Fruit fly (Drosophila melanogaster) whole organism, pupa: ENCODE results near the gene Mlp84B.

ENCODE experiments used
- CG10348 ChIP-seq: fragments of 200-800 bp; sonication (Bioruptor generic); IDR thresholded peaks from 2 replicates; pipeline ENCODE4 v1.3.6; 2022; ENCODE audit warnings: missing biosample characterization, missing genetic modification characterization
- CG12605 ChIP-seq: fragments of 200-800 bp; sonication (Bioruptor generic); IDR thresholded peaks from 2 replicates; pipeline ENCODE4 v1.3.6; 2022; ENCODE audit warnings: missing biosample characterization, missing genetic modification characterization
- CG13204 ChIP-seq: fragments of 200-800 bp; sonication (Bioruptor generic); optimal IDR thresholded peaks from 2 replicates; lab custom pipeline; 2018; ENCODE audit warnings: missing biosample characterization, mild to moderate bottlenecking, missing genetic modification characterization, moderate library complexity
- CG14655 ChIP-seq: fragments of 200-800 bp; sonication (Bioruptor generic); optimal IDR thresholded peaks from 3 replicates; lab custom pipeline; 2017; ENCODE audit warnings: mild to moderate bottlenecking, missing biosample characterization, missing genetic modification reagents, missing genetic modification characterization
- CG15710 ChIP-seq: fragments of 200-800 bp; sonication (Bioruptor generic); optimal IDR thresholded peaks from 2 replicates; lab custom pipeline; 2018; ENCODE audit warnings: missing biosample characterization, mild to moderate bottlenecking, missing genetic modification characterization, moderate library complexity
- CG17806 ChIP-seq: fragments of 200-800 bp; sonication (Bioruptor generic); optimal IDR thresholded peaks from 2 replicates; lab custom pipeline; 2018; ENCODE audit warnings: missing biosample characterization, mild to moderate bottlenecking, missing genetic modification characterization, moderate library complexity
- CG32121 ChIP-seq: fragments of 200-800 bp; sonication (Bioruptor generic); IDR thresholded peaks from 2 replicates; pipeline ENCODE4 v1.3.6; 2022; ENCODE audit warnings: missing biosample characterization, missing genetic modification characterization
- CG34367 ChIP-seq: fragments of 200-800 bp; sonication (Bioruptor generic); optimal IDR thresholded peaks from 2 replicates; lab custom pipeline; 2018; ENCODE audit warnings: missing biosample characterization, mild to moderate bottlenecking, missing genetic modification characterization
- CG4496 ChIP-seq: fragments of 200-800 bp; sonication (Bioruptor generic); IDR thresholded peaks from 3 replicates; pipeline ENCODE4 v1.3.6; 2022; ENCODE audit warnings: missing biosample characterization, missing genetic modification characterization
- CG8159 ChIP-seq: fragments of 200-800 bp; sonication (Bioruptor generic); optimal IDR thresholded peaks from 3 replicates; lab custom pipeline; 2018; ENCODE audit warnings: missing biosample characterization, mild to moderate bottlenecking, missing genetic modification characterization, moderate library complexity
- CG8301 ChIP-seq: fragments of 200-800 bp; sonication (Bioruptor generic); optimal IDR thresholded peaks from 2 replicates; lab custom pipeline; 2018; ENCODE audit warnings: missing biosample characterization, mild to moderate bottlenecking, missing genetic modification characterization
- CG9948 ChIP-seq: fragments of 200-800 bp; sonication (Bioruptor generic); optimal IDR thresholded peaks from 2 replicates; lab custom pipeline; 2018; ENCODE audit warnings: missing biosample characterization, mild to moderate bottlenecking, missing genetic modification characterization, moderate library complexity
- D1 ChIP-seq: fragments of 200-800 bp; sonication (Bioruptor generic); optimal IDR thresholded peaks from 2 replicates; lab custom pipeline; 2018; ENCODE audit warnings: missing biosample characterization, mild to moderate bottlenecking, missing genetic modification characterization, moderate library complexity
- EcR ChIP-seq: fragments of 200-800 bp; sonication (Bioruptor generic); optimal IDR thresholded peaks from 3 replicates; lab custom pipeline; 2019; ENCODE audit warnings: missing biosample characterization, missing genetic modification characterization, mild to moderate bottlenecking, moderate library complexity, missing genetic modification reagents
- Ets98B ChIP-seq: fragments of 200-800 bp; sonication (Bioruptor generic); IDR thresholded peaks from 2 replicates; pipeline ENCODE4 v1.3.6; 2022; ENCODE audit warnings: missing biosample characterization, missing genetic modification characterization
- Pif1A ChIP-seq: fragments of 200-800 bp; sonication (Bioruptor generic); optimal IDR thresholded peaks from 3 replicates; lab custom pipeline; 2016; ENCODE audit warnings: missing biosample characterization, missing genetic modification characterization
- Pif1B ChIP-seq: fragments of 200-800 bp; sonication (Bioruptor generic); optimal IDR thresholded peaks from 3 replicates; lab custom pipeline; 2016; ENCODE audit warnings: missing biosample characterization, missing genetic modification characterization
- Snoo ChIP-seq: fragments of 200-800 bp; sonication (Bioruptor generic); optimal IDR thresholded peaks from 3 replicates; lab custom pipeline; 2017; ENCODE audit warnings: missing biosample characterization, mild to moderate bottlenecking, missing genetic modification characterization, inconsistent platforms
- fd96Ca ChIP-seq: fragments of 200-800 bp; sonication (Bioruptor generic); IDR thresholded peaks from 3 replicates; pipeline ENCODE4 v1.3.6; 2022; ENCODE audit warnings: missing biosample characterization, missing genetic modification characterization
- gl ChIP-seq: fragments of 200-800 bp; sonication (Bioruptor generic); optimal IDR thresholded peaks from 2 replicates; lab custom pipeline; 2018; ENCODE audit warnings: missing biosample characterization, mild to moderate bottlenecking, missing genetic modification characterization
- rn ChIP-seq: fragments of 200-800 bp; sonication (Bioruptor generic); IDR thresholded peaks from 2 replicates; pipeline ENCODE4 v1.3.6; 2022; ENCODE audit warnings: missing biosample characterization, missing genetic modification characterization

Gene Mlp84B

dm6 chr3R:7127966-7128365, 10.4 kb upstream of the Mlp84B start, which contains the start of gene CG10068:
TSS of gene CG10068 (minus strand) at chr3R:7128027.
- peak; percentile 67 for TF ChIP-seq CG9948 (tag; lab: Kevin White, UChicago)
- TF ChIP-seq Pif1A (GFP tag; lab: Kevin White, UChicago) = peak; percentile 76
- no peak for TF ChIP-seq fd96Ca (GFP tag; lab: Robert Waterston, UW)
- TF ChIP-seq CG13204 = no peak
- peak; percentile 77 for TF ChIP-seq CG8159 (tag; lab: Kevin White, UChicago)
- peak; percentile 76 for TF ChIP-seq CG12605 (GFP tag; lab: Robert Waterston, UW)
- peak; percentile 80 for TF ChIP-seq CG17806 (tag; lab: Kevin White, UChicago)
- TF ChIP-seq CG14655 (GFP tag; lab: Kevin White, UChicago) = no peak
- TF ChIP-seq CG4496 (GFP tag; lab: Robert Waterston, UW) = peak; percentile 93; the same call in 2 of the 3 replicates
- TF ChIP-seq CG10348 = no peak
- TF ChIP-seq rn (GFP tag; lab: Robert Waterston, UW) = peak; percentile 79
- peak; percentile 56 for TF ChIP-seq gl (tag; lab: Kevin White, UChicago)
- peak; percentile 78 for TF ChIP-seq CG8301
- peak; percentile 80 for TF ChIP-seq CG15710 (tag; lab: Kevin White, UChicago)
- TF ChIP-seq EcR (GFP tag; lab: Kevin White, UChicago) = no peak
- peak; percentile 77 for TF ChIP-seq CG32121 (GFP tag; lab: Robert Waterston, UW)
- TF ChIP-seq Snoo = peak; percentile 75
- peak; percentile 61 for TF ChIP-seq CG34367 (tag; lab: Kevin White, UChicago)
- peak; percentile 10 for TF ChIP-seq D1 (tag; lab: Kevin White, UChicago)
- peak; percentile 91 for TF ChIP-seq Ets98B (GFP tag; lab: Robert Waterston, UW)
- TF ChIP-seq Pif1B (GFP tag; lab: Kevin White, UChicago) = peak; percentile 84

DNA sequence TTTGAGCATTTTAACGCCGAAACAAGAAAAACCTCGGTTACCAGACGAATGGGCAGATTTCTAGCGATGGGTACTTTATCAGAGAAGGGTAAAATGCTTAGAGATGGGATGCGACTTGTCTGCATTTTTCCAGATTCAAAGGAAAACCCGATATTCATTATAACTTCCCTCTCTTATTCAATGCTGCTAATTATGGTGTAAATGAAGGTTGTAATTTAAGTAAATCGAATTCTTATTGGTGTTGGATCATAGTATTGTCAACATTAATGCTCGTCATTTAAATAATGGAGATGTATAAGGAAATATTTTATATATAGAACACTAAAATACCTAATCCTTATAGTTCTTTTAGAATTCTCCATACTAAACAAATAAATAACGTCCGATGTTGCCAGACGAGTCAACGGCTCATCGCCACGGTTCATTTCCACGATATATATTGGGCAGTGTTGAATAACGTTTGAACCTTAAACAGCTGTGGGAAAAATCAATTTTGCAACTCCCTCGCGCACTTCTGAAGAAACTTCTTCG, 6.6 kb upstream of the Mlp84B start, which contains the start of the genes Alh and CG10098:
Alh (minus strand) TSS at position 77 of the 531 bp plus-strand sequence.
CG10098 (plus strand) TSS at position 440 of the 531 bp plus-strand sequence.
- TF ChIP-seq Snoo (peak; percentile 57), Pif1A (GFP tag; lab: Kevin White, UChicago) (peak; percentile 83), rn (GFP tag; lab: Robert Waterston, UW) (peak; percentile 64), CG9948 (tag; lab: Kevin White, UChicago) (peak; percentile 66), CG32121 (GFP tag; lab: Robert Waterston, UW) (0 out of 2 replicates have a peak, but pooled peaks have one; percentile 58), D1 (tag; lab: Kevin White, UChicago) (no peak), CG17806 (tag; lab: Kevin White, UChicago) (peak; percentile 59), CG8301 (peak; percentile 58), CG14655 (GFP tag; lab: Kevin White, UChicago) (peak; percentile 78), fd96Ca (GFP tag; lab: Robert Waterston, UW) (no peak; the same call in 2 of the 3 replicates), CG10348 (no peak), gl (tag; lab: Kevin White, UChicago) (no peak), EcR (GFP tag; lab: Kevin White, UChicago) (no peak), CG12605 (GFP tag; lab: Robert Waterston, UW) (0 out of 2 replicates have a peak, but pooled peaks have one; percentile 10), CG4496 (GFP tag; lab: Robert Waterston, UW) (peak; percentile 77), Ets98B (GFP tag; lab: Robert Waterston, UW) (peak; percentile 26; the same call in 1 of the 2 replicates), CG8159 (tag; lab: Kevin White, UChicago) (peak; percentile 71), CG34367 (tag; lab: Kevin White, UChicago) (peak; percentile 49), CG15710 (tag; lab: Kevin White, UChicago) (peak; percentile 75), Pif1B (GFP tag; lab: Kevin White, UChicago) (peak; percentile 45)

DNA sequence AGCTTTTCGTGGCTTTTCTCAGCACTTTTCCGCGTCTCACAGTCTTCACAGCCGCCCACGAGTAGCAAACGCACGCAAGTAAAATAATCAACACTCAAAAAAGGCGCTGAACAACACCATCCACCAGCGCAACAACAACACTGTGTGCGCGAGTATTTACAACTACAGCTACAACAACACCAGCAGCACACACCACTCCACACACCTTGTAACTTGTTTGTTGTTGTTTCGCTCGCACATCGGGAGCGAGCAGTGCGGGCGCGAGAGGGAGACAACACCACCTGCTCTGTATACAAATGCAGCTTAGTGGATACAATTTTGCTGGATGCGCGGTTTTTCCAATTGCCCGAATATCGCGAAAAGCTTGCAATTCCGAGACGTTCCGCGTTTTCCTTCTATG, 6.2 kb upstream of the Mlp84B start:
- peak; percentile 74 for TF ChIP-seq EcR (GFP tag; lab: Kevin White, UChicago)
- no peak for TF ChIP-seq CG13204

DNA sequence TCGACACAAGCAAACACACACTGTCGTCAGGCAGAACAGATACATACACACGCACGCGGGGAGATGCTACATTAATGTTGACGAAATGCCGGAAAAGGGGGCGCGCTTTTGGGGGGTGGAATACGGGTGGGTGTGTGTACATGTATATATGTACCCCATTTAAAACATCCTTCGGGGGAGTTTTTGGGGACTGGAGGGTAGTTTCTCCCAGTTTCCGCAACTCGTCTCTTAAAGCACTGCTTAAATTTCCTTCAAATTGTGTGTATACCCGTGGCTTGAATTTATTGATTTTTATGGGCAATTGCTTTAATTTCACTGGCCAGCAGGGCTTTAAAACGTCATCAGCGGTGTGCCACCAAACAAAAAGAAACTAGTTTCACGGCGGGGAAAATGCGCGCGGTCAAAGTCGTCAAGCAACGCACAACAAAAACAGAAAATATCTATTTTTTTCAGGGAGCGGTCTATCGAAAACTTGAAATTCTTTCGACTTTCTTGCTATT, 5.6 kb upstream of the Mlp84B start:
- TF ChIP-seq CG10348 (no peak), CG32121 (GFP tag; lab: Robert Waterston, UW) (0 out of 2 replicates have a peak, but pooled peaks have one; percentile 17)

DNA sequence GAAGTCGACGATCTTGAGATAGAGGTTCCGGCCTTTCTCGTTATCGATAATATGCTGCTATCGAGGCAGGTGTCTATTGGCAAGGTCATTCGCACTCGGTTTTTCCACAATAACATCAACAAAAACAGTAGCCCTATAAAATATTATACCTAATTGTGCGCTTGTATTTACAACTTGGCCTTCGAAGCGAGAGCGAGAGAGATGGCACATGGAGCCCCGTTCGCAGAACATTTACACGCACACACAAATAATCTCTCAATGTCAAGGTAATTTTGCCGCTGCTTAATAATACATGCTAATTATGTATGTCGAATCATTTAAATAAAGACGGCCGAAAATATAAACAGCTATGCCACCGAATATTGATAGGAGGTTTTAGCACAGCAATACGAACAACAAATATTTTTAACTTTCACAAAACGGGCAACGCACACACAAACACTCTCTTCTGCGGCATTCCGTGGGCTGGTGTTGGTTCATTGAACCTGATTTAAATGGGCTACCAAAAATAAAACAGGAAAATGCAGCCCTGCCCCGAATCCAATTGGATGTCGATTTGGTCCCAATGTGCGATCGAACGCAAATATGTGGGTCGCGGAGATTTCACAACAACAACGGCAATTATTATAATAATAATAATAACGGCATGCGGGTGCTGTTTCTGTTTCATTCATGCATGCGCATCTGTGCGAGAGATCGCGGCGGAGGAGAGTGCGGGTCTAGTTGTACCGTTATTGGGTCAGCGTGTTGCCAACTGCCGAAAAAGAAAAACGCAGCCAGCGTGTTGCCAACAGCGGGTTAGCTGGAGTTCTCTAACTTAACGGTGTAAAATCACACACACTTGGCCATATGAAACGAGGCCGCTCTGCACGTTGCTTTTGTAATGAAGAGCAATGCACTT, 4.9 kb upstream of the Mlp84B start:
- no peak for TF ChIP-seq rn (GFP tag; lab: Robert Waterston, UW)
- TF ChIP-seq CG32121 (GFP tag; lab: Robert Waterston, UW) = no peak
- TF ChIP-seq CG34367 (tag; lab: Kevin White, UChicago) = no peak
- 0 out of 3 replicates have a peak, but pooled peaks have one; percentile 6 for TF ChIP-seq CG4496 (GFP tag; lab: Robert Waterston, UW)
- peak; percentile 94 for TF ChIP-seq EcR (GFP tag; lab: Kevin White, UChicago)
